Worm (Caenorhabditis elegans) whole organism, late embryonic: ENCODE data around the gene srbc-42.

Source experiments
- C38D4.7 ChIP-seq: fragments of 200-800 bp; sonication (Bioruptor generic); optimal IDR thresholded peaks from 2 replicates; lab custom pipeline; 2018; ENCODE audit warnings: mild to moderate bottlenecking, missing genetic modification characterization, moderate library complexity, missing compliant biosample characterization
- K02D7.2 ChIP-seq: sonication (generic microtip); optimal IDR thresholded peaks from 2 replicates; lab custom pipeline; 2017; ENCODE audit warnings: mild to moderate bottlenecking, missing genetic modification characterization, missing compliant biosample characterization
- T23F11.4 ChIP-seq: fragments of 200-800 bp; sonication (Bioruptor generic); optimal IDR thresholded peaks from 2 replicates; lab custom pipeline; 2018; ENCODE audit warnings: mild to moderate bottlenecking, missing genetic modification characterization, missing compliant biosample characterization
- ama-1 ChIP-seq: fragments of 150-350 bp; optimal IDR thresholded peaks from 2 replicates; lab custom pipeline; 2014
- ceh-22 ChIP-seq: sonication (generic microtip); optimal IDR thresholded peaks from 2 replicates; lab custom pipeline; 2017; ENCODE audit warnings: missing biosample characterization, missing genetic modification characterization
- ceh-30 ChIP-seq: fragments of 150-350 bp; optimal IDR thresholded peaks from 2 replicates; lab custom pipeline; 2014; ENCODE audit warnings: missing biosample characterization, missing genetic modification characterization
- ceh-31 ChIP-seq: sonication (generic microtip); optimal IDR thresholded peaks from 2 replicates; lab custom pipeline; 2016; ENCODE audit warnings: missing genetic modification characterization, missing compliant biosample characterization
- ceh-48 ChIP-seq: sonication (generic microtip); optimal IDR thresholded peaks from 2 replicates; lab custom pipeline; 2016; ENCODE audit warnings: missing genetic modification characterization, inconsistent platforms, missing compliant biosample characterization
- che-1 ChIP-seq: sonication (generic microtip); optimal IDR thresholded peaks from 2 replicates; lab custom pipeline; 2016; ENCODE audit warnings: mild to moderate bottlenecking, missing genetic modification characterization, missing compliant biosample characterization
- dmd-4 ChIP-seq: sonication (generic microtip); optimal IDR thresholded peaks from 2 replicates; lab custom pipeline; 2016; ENCODE audit warnings: borderline replicate concordance, missing genetic modification characterization, missing compliant biosample characterization
- dve-1 ChIP-seq: sonication (generic microtip); optimal IDR thresholded peaks from 2 replicates; lab custom pipeline; 2017; ENCODE audit warnings: antibody characterized with exemption, mild to moderate bottlenecking, missing genetic modification characterization, missing compliant biosample characterization
- elt-2 ChIP-seq: sonication (generic microtip); optimal IDR thresholded peaks from 2 replicates; lab custom pipeline; 2016; ENCODE audit warnings: missing genetic modification reagents, missing genetic modification characterization, missing compliant biosample characterization
- elt-4 ChIP-seq: sonication (generic microtip); optimal IDR thresholded peaks from 2 replicates; lab custom pipeline; 2016; ENCODE audit warnings: missing genetic modification characterization, missing compliant biosample characterization
- ets-4 ChIP-seq: sonication (generic microtip); optimal IDR thresholded peaks from 2 replicates; lab custom pipeline; 2016; ENCODE audit warnings: missing genetic modification characterization, missing compliant biosample characterization
- fax-1 ChIP-seq: sonication (generic microtip); optimal IDR thresholded peaks from 2 replicates; lab custom pipeline; 2016; ENCODE audit warnings: missing genotype, missing genetic modification characterization, missing compliant biosample characterization
- fkh-10 ChIP-seq: fragments of 150-350 bp; optimal IDR thresholded peaks from 2 replicates; lab custom pipeline; 2014; ENCODE audit warnings: missing biosample characterization, missing genetic modification reagents, missing genetic modification characterization
- gmeb-2 ChIP-seq: sonication (generic microtip); optimal IDR thresholded peaks from 2 replicates; lab custom pipeline; 2016; ENCODE audit warnings: missing genetic modification characterization, inconsistent platforms, missing compliant biosample characterization
- hlh-13 ChIP-seq: fragments of 200-800 bp; sonication (Bioruptor generic); optimal IDR thresholded peaks from 2 replicates; lab custom pipeline; 2018; ENCODE audit warnings: mild to moderate bottlenecking, missing genetic modification characterization, missing compliant biosample characterization
- hlh-30 ChIP-seq: sonication (generic microtip); optimal IDR thresholded peaks from 2 replicates; lab custom pipeline; 2017; ENCODE audit warnings: antibody characterized with exemption, missing genetic modification characterization, missing compliant biosample characterization; ENCODE audit not compliant: insufficient read depth
- hlh-6 ChIP-seq: sonication (generic microtip); optimal IDR thresholded peaks from 2 replicates; lab custom pipeline; 2016; ENCODE audit warnings: missing genotype, missing genetic modification characterization, missing compliant biosample characterization
- hlh-8 ChIP-seq: sonication (generic microtip); optimal IDR thresholded peaks from 2 replicates; lab custom pipeline; 2016; ENCODE audit warnings: missing genotype, missing genetic modification characterization, missing compliant biosample characterization
- lin-11 ChIP-seq: fragments of 200-800 bp; sonication (Bioruptor generic); optimal IDR thresholded peaks from 2 replicates; lab custom pipeline; 2018; ENCODE audit warnings: mild to moderate bottlenecking, missing genetic modification characterization, missing compliant biosample characterization
- npax-4 ChIP-seq: sonication (generic microtip); optimal IDR thresholded peaks from 2 replicates; lab custom pipeline; 2016; ENCODE audit warnings: missing genetic modification characterization, missing compliant biosample characterization
- odd-2 ChIP-seq: sonication (generic microtip); optimal IDR thresholded peaks from 2 replicates; lab custom pipeline; 2017; ENCODE audit warnings: antibody characterized with exemption, mild to moderate bottlenecking, missing genetic modification characterization, missing compliant biosample characterization
- pax-1 ChIP-seq: fragments of 150-350 bp; optimal IDR thresholded peaks from 2 replicates; lab custom pipeline; 2014; ENCODE audit warnings: missing biosample characterization, missing genetic modification characterization
- ref-2 ChIP-seq: sonication (generic microtip); optimal IDR thresholded peaks from 2 replicates; lab custom pipeline; 2016; ENCODE audit warnings: missing genetic modification characterization, missing compliant biosample characterization
- sox-4 ChIP-seq: sonication (generic microtip); optimal IDR thresholded peaks from 2 replicates; lab custom pipeline; 2017; ENCODE audit warnings: mild to moderate bottlenecking, missing genetic modification characterization, inconsistent platforms, missing compliant biosample characterization
- syd-9 ChIP-seq: sonication (generic microtip); optimal IDR thresholded peaks from 2 replicates; lab custom pipeline; 2016; ENCODE audit warnings: mild to moderate bottlenecking, missing genetic modification characterization, moderate library complexity, missing compliant biosample characterization
- unc-3 ChIP-seq, 2 experiments: fragments of 200-800 bp in 1 of 2; sonication (Bioruptor generic) in 1 of 2; sonication (generic microtip) in 1 of 2; conservative IDR thresholded peaks in 1 of 2; optimal IDR thresholded peaks in 1 of 2; 2 replicates each; pipeline versions ENCODE4 v1.3.6 to Lab custom; 2016 to 2022; ENCODE audit warnings: missing compliant biosample characterization in 2 of 2, missing genetic modification characterization in 2 of 2, missing genetic modification reagents in 1 of 2
- unc-42 ChIP-seq: sonication (generic microtip); optimal IDR thresholded peaks from 2 replicates; lab custom pipeline; 2016; ENCODE audit warnings: missing genotype, missing genetic modification characterization, missing compliant biosample characterization
- unc-55 ChIP-seq: sonication (generic microtip); optimal IDR thresholded peaks from 2 replicates; lab custom pipeline; 2017; ENCODE audit warnings: missing biosample characterization, missing genetic modification reagents, missing genetic modification characterization
- zip-5 ChIP-seq: sonication (generic microtip); optimal IDR thresholded peaks from 2 replicates; lab custom pipeline; 2016; ENCODE audit warnings: missing genetic modification characterization, missing compliant biosample characterization

The srbc-42 gene

ce11 chrV:2155232-2155631 lies 35.8 kb downstream of the srbc-42 start, which contains the start of gene srbc-21:
srbc-21 (plus strand) TSS chrV:2155532.
- TF ChIP-seq fax-1 (tag; lab: Kevin White, UChicago): no peak
- TF ChIP-seq K02D7.2 (tag; lab: Kevin White, UChicago): no peak
- no peak for TF ChIP-seq ets-4 (tag; lab: Kevin White, UChicago)
- no peak for TF ChIP-seq odd-2 (tag; lab: Kevin White, UChicago)

ce11 chrV:2153274-2153673 lies 37.7 kb downstream of the srbc-42 start, which contains the start of gene srbc-23:
srbc-23 (plus strand) TSS chrV:2153574.
- TF ChIP-seq ceh-31 (tag; lab: Kevin White, UChicago): no peak
- TF ChIP-seq ets-4 (tag; lab: Kevin White, UChicago): no peak
- TF ChIP-seq gmeb-2 (tag; lab: Kevin White, UChicago): no peak
- TF ChIP-seq zip-5 (tag; lab: Kevin White, UChicago): no peak
- no peak for TF ChIP-seq dve-1 (tag; lab: Kevin White, UChicago)
- no peak for TF ChIP-seq unc-55 (GFP tag; lab: Kevin White, UChicago)
- TF ChIP-seq ceh-22: no peak
- no peak for TF ChIP-seq hlh-8
- TF ChIP-seq ceh-48 (tag; lab: Kevin White, UChicago): no peak
- no peak for TF ChIP-seq pax-1 (tag; lab: Kevin White, UChicago)
- TF ChIP-seq syd-9 (tag; lab: Kevin White, UChicago): no peak
- TF ChIP-seq unc-42: no peak

- TF ChIP-seq ceh-48 (tag; lab: Kevin White, UChicago): no peak
- no peak for TF ChIP-seq ets-4 (tag; lab: Kevin White, UChicago)
- no peak for TF ChIP-seq che-1 (tag; lab: Kevin White, UChicago)
- no peak for TF ChIP-seq elt-4 (tag; lab: Kevin White, UChicago)
- TF ChIP-seq hlh-30 (tag; lab: Kevin White, UChicago): no peak
- TF ChIP-seq elt-2: no peak
- no peak for TF ChIP-seq hlh-13
- no peak for TF ChIP-seq fkh-10 (GFP tag; lab: Kevin White, UChicago)
- no peak for TF ChIP-seq npax-4 (tag; lab: Kevin White, UChicago)
- TF ChIP-seq unc-42: no peak
- no peak for TF ChIP-seq lin-11 (tag; lab: Kevin White, UChicago)
- no peak for TF ChIP-seq dve-1 (tag; lab: Kevin White, UChicago)
- no peak for TF ChIP-seq ref-2
- no peak for TF ChIP-seq ama-1
- no peak for TF ChIP-seq T23F11.4 (GFP tag; lab: Kevin White, UChicago)
- no peak for TF ChIP-seq odd-2 (tag; lab: Kevin White, UChicago)
- TF ChIP-seq dmd-4 (tag; lab: Kevin White, UChicago): no peak
- no peak for TF ChIP-seq C38D4.7 (GFP tag; lab: Kevin White, UChicago)
- TF ChIP-seq sox-4 (tag; lab: Kevin White, UChicago): no peak
Observed at ce11 chrV:2151458-2151857, 39.6 kb downstream of the srbc-42 start, which contains the start of gene srbc-24. srbc-24 (plus strand) TSS chrV:2151758.

- TF ChIP-seq hlh-30 (tag; lab: Kevin White, UChicago) (no peak), lin-11 (tag; lab: Kevin White, UChicago) (no peak), unc-3 (GFP tag; conservative IDR thresholded peaks at IDR 0.05; lab: Robert Waterston, UW) (no peak), unc-3 (tag; optimal IDR thresholded peaks at IDR 0.05; lab: Kevin White, UChicago) (no peak)
Observed at ce11 chrV:2150876-2151275, 40.1 kb downstream of the srbc-42 start, which contains the start of gene C45H4.13. C45H4.13 (minus strand) TSS chrV:2150976.

ce11 chrV:2149432-2149831 lies 41.6 kb downstream of the srbc-42 start, which contains the start of gene C45H4.21:
C45H4.21 (minus strand) TSS chrV:2149532.
- TF ChIP-seq zip-5 (tag; lab: Kevin White, UChicago) (no peak), gmeb-2 (tag; lab: Kevin White, UChicago) (no peak), ceh-30 (no peak), hlh-6 (tag; lab: Kevin White, UChicago) (no peak)
